Worm (Caenorhabditis elegans): Measurements from ENCODE around the gene ntl-3.

ntl-3 gene

ce11 chrIII:11849590-11849989 lies 3.3 kb upstream of the ntl-3 start:
- no peak for TF ChIP-seq unc-62 (GFP tag; optimal IDR thresholded peaks at IDR 0.05)

- TF ChIP-seq unc-62 (GFP tag; optimal IDR thresholded peaks at IDR 0.05) = no peak
Measured at ce11 chrIII:11848317-11848716, 2.1 kb upstream of the ntl-3 start.

- no peak for TF ChIP-seq unc-62 (GFP tag; optimal IDR thresholded peaks at IDR 0.05)
Measured at ce11 chrIII:11847658-11848202, 1.5 kb upstream of the ntl-3 start, which contains the start of gene mif-1. Gene mif-1, plus strand, starts transcription at chrIII:11848152.

ce11 chrIII:11847014-11847413 lies 749 bp upstream of the ntl-3 start:
- TF ChIP-seq unc-62 (GFP tag; optimal IDR thresholded peaks at IDR 0.05) = no peak

ce11 chrIII:11843007-11843406 lies 3.3 kb downstream of the ntl-3 start:
- no peak for TF ChIP-seq unc-62 (GFP tag; optimal IDR thresholded peaks at IDR 0.05)

- no peak for TF ChIP-seq unc-62 (GFP tag; optimal IDR thresholded peaks at IDR 0.05)
Measured at ce11 chrIII:11841728-11842127, 4.5 kb downstream of the ntl-3 start.

- no peak for TF ChIP-seq unc-62 (GFP tag; optimal IDR thresholded peaks at IDR 0.05)
Measured at ce11 chrIII:11836734-11837133, 9.5 kb downstream of the ntl-3 start.

ce11 chrIII:11836054-11836453 lies 10.2 kb downstream of the ntl-3 start:
- TF ChIP-seq unc-62 (GFP tag; optimal IDR thresholded peaks at IDR 0.05) = no peak

- no peak for TF ChIP-seq unc-62 (GFP tag; optimal IDR thresholded peaks at IDR 0.05)
Measured at ce11 chrIII:11834783-11835182, 11.5 kb downstream of the ntl-3 start.

- no peak for TF ChIP-seq unc-62 (GFP tag; optimal IDR thresholded peaks at IDR 0.05)
Measured at ce11 chrIII:11834168-11834567, 12.1 kb downstream of the ntl-3 start.

- TF ChIP-seq unc-62 (GFP tag; optimal IDR thresholded peaks at IDR 0.05) = no peak
Measured at ce11 chrIII:11833449-11833848, 12.8 kb downstream of the ntl-3 start.

ce11 chrIII:11830522-11831489 lies 15.5 kb downstream of the ntl-3 start:
- no peak for TF ChIP-seq unc-62 (GFP tag; optimal IDR thresholded peaks at IDR 0.05)

ce11 chrIII:11829585-11830195 lies 16.6 kb downstream of the ntl-3 start:
- no peak for TF ChIP-seq unc-62 (GFP tag; optimal IDR thresholded peaks at IDR 0.05)

ce11 chrIII:11829062-11829461 lies 17.2 kb downstream of the ntl-3 start:
- no peak for TF ChIP-seq unc-62 (GFP tag; optimal IDR thresholded peaks at IDR 0.05)

ce11 chrIII:11826118-11826517 lies 20.1 kb downstream of the ntl-3 start, which contains the start of gene rsp-8:
Gene rsp-8, plus strand, starts transcription at chrIII:11826418.
- TF ChIP-seq unc-62 (GFP tag; optimal IDR thresholded peaks at IDR 0.05) = no peak

ce11 chrIII:11825654-11826053 lies 20.6 kb downstream of the ntl-3 start:
- no peak for TF ChIP-seq unc-62 (GFP tag; optimal IDR thresholded peaks at IDR 0.05)

- no peak for TF ChIP-seq unc-62 (GFP tag; optimal IDR thresholded peaks at IDR 0.05)
Measured at ce11 chrIII:11824580-11824979, 21.7 kb downstream of the ntl-3 start.
